Worm (Caenorhabditis elegans): Measurements from ENCODE around the gene rbx-1.

DNA sequence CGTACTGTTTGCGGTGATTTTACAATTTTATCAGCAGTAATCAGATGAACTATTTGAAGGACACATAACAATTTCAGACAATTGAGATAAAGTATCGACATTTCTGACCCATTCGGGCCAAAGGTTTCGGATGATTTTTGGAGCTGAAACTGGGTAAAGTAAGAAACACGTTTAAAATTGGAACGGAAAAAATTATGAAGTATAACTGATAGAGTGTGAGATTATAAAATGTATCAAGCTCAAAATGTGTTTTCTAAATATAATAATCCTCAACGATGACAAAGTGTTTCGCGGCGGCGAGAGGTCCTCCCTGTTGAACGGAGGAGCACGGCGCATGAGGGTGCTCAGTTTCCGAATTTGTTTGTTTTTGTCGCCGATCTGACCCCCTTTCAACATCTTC lies 4.8 kb downstream of the rbx-1 start, which contains the start of gene ZK287.4:
- no peak for TF ChIP-seq Y56A3A.18 (GFP tag; IDR thresholded peaks at IDR 0.05)
- no peak for TF ChIP-seq sdz-38 (tag; optimal IDR thresholded peaks at IDR 0.05)
- TF ChIP-seq sea-2 (GFP tag; IDR thresholded peaks at IDR 0.05): no peak
- TF ChIP-seq bed-2 (GFP tag; IDR thresholded peaks at IDR 0.05): no peak
- TF ChIP-seq snpc-4 (GFP tag; optimal IDR thresholded peaks at IDR 0.05): no peak
- TF ChIP-seq snpc-4 (tag; optimal IDR thresholded peaks at IDR 0.05): no peak
- no peak for TF ChIP-seq madf-10 (tag; optimal IDR thresholded peaks at IDR 0.05)
- no peak for TF ChIP-seq B0336.3 (GFP tag; IDR thresholded peaks at IDR 0.05)
- no peak for TF ChIP-seq aptf-3 (GFP tag; IDR thresholded peaks at IDR 0.05)
- TF ChIP-seq cebp-2 (GFP tag; IDR thresholded peaks at IDR 0.05): no peak
- no peak for TF ChIP-seq Y67H2A.10 (GFP tag; conservative IDR thresholded peaks at IDR 0.05)
- TF ChIP-seq F22D6.2 (tag; optimal IDR thresholded peaks at IDR 0.05): no peak
- no peak for TF ChIP-seq lin-54 (GFP tag; optimal IDR thresholded peaks at IDR 0.05)
- no peak for TF ChIP-seq F37B4.10 (GFP tag; IDR thresholded peaks at IDR 0.05)
- no peak for TF ChIP-seq nhr-120 (GFP tag; IDR thresholded peaks at IDR 0.05)

Data from whole organism, young adult.